Worm (Caenorhabditis elegans): Measurements from ENCODE around the gene tlk-1.

- TF ChIP-seq nhr-12 (tag; optimal IDR thresholded peaks at IDR 0.05) = no peak
- no peak for TF ChIP-seq aly-2 (tag; optimal IDR thresholded peaks at IDR 0.05)
- TF ChIP-seq tbx-2 (tag; optimal IDR thresholded peaks at IDR 0.05) = no peak
- no peak for TF ChIP-seq snpc-4 (tag; optimal IDR thresholded peaks at IDR 0.05)
- TF ChIP-seq nhr-28 (tag; optimal IDR thresholded peaks at IDR 0.05) = no peak
Measured at ce11 chrIII:9702665-9703252, 3.1 kb downstream of the tlk-1 start.

All from whole organism, L3 larva.